Worm (Caenorhabditis elegans): ENCODE measurements around the gene ucr-2.1.

- TF ChIP-seq flt-1 (GFP tag; IDR thresholded peaks at IDR 0.05) (no peak), ama-1 (optimal IDR thresholded peaks at IDR 0.05) (no peak), hnd-1 (tag; optimal IDR thresholded peaks at IDR 0.05) (no peak), sea-1 (GFP tag; conservative IDR thresholded peaks at IDR 0.05) (no peak), ets-7 (tag; optimal IDR thresholded peaks at IDR 0.05) (no peak), hmbx-1 (tag; optimal IDR thresholded peaks at IDR 0.05) (no peak), ceh-36 (tag; optimal IDR thresholded peaks at IDR 0.05) (no peak), scrt-1 (GFP tag; IDR thresholded peaks at IDR 0.05) (no peak), B0310.2 (tag; optimal IDR thresholded peaks at IDR 0.05) (no peak)
These were observed 4.3 kb downstream of the ucr-2.1 start for ce11 chrX:12022496-12022895.

Measured in whole organism, early embryonic.